Worm (Caenorhabditis elegans) whole organism, young adult: ENCODE results near the gene F46H5.3.

Source experiments
- B0261.1 ChIP-seq: sonication (generic microtip); optimal IDR thresholded peaks from 2 replicates; lab custom pipeline; 2016; ENCODE audit warnings: mild to moderate bottlenecking, missing genetic modification characterization, moderate library complexity, missing compliant biosample characterization
- B0336.3 ChIP-seq: fragments of 200-800 bp; sonication (Bioruptor generic); IDR thresholded peaks from 2 replicates; pipeline ENCODE4 v1.3.6; 2022; ENCODE audit warnings: missing genetic modification characterization, missing compliant biosample characterization
- F10E7.11 ChIP-seq: sonication (generic microtip); optimal IDR thresholded peaks from 2 replicates; lab custom pipeline; 2017; ENCODE audit warnings: mild to moderate bottlenecking, missing genetic modification characterization, moderate library complexity, missing compliant biosample characterization
- F23B12.7 ChIP-seq: sonication (generic microtip); optimal IDR thresholded peaks from 2 replicates; lab custom pipeline; 2017; ENCODE audit warnings: missing genetic modification characterization, mild to moderate bottlenecking, missing compliant biosample characterization, antibody characterized with exemption, moderate library complexity; ENCODE audit not compliant: insufficient read depth
- F52B5.7 ChIP-seq: sonication (generic microtip); optimal IDR thresholded peaks from 2 replicates; lab custom pipeline; 2016; ENCODE audit warnings: mild to moderate bottlenecking, missing genetic modification characterization, missing compliant biosample characterization
- F57C9.4 ChIP-seq: sonication (generic microtip); optimal IDR thresholded peaks from 2 replicates; lab custom pipeline; 2017; ENCODE audit warnings: mild to moderate bottlenecking, missing genetic modification characterization, missing compliant biosample characterization
- K12H6.12 ChIP-seq: fragments of 200-800 bp; sonication (Bioruptor generic); optimal IDR thresholded peaks from 2 replicates; lab custom pipeline; 2018; ENCODE audit warnings: mild to moderate bottlenecking, missing genetic modification characterization, missing compliant biosample characterization
- Y95B8A.8 ChIP-seq: fragments of 200-800 bp; sonication (Bioruptor generic); IDR thresholded peaks from 2 replicates; pipeline ENCODE4 v1.3.6; 2022; ENCODE audit warnings: missing genetic modification reagents, missing genetic modification characterization, missing compliant biosample characterization
- ZK185.1 ChIP-seq: sonication (generic microtip); optimal IDR thresholded peaks from 2 replicates; lab custom pipeline; 2016; ENCODE audit warnings: mild to moderate bottlenecking, missing genetic modification characterization, missing compliant biosample characterization; ENCODE audit not compliant: poor library complexity, severe bottlenecking
- aptf-3 ChIP-seq: fragments of 200-800 bp; sonication (Bioruptor generic); IDR thresholded peaks from 2 replicates; pipeline ENCODE4 v1.3.6; 2022; ENCODE audit warnings: missing genetic modification characterization, missing compliant biosample characterization
- attf-6 ChIP-seq: fragments of 200-800 bp; sonication (Bioruptor generic); IDR thresholded peaks from 2 replicates; pipeline ENCODE4 v1.3.6; 2022; ENCODE audit warnings: missing genetic modification reagents, missing genetic modification characterization, missing compliant biosample characterization
- cebp-1 ChIP-seq, 2 experiments: fragments of 200-800 bp in 1 of 2; sonication (Bioruptor generic) in 1 of 2; sonication (generic microtip) in 1 of 2; IDR thresholded peaks in 1 of 2; optimal IDR thresholded peaks in 1 of 2; 2 replicates each; pipeline versions ENCODE4 v1.3.6 to Lab custom; 2017 to 2022; ENCODE audit warnings: missing compliant biosample characterization in 2 of 2, missing genetic modification characterization in 2 of 2, mild to moderate bottlenecking in 1 of 2, missing genetic modification reagents in 1 of 2, moderate library complexity in 1 of 2
- ceh-40 ChIP-seq: fragments of 200-800 bp; sonication (Bioruptor generic); IDR thresholded peaks from 2 replicates; pipeline ENCODE4 v1.3.6; 2022; ENCODE audit warnings: missing genetic modification characterization, missing compliant biosample characterization
- ceh-58 ChIP-seq: fragments of 200-800 bp; sonication (Bioruptor generic); IDR thresholded peaks from 2 replicates; pipeline ENCODE4 v1.3.6; 2022; ENCODE audit warnings: missing genetic modification characterization, missing compliant biosample characterization
- ceh-79 ChIP-seq: sonication (generic microtip); optimal IDR thresholded peaks from 2 replicates; lab custom pipeline; 2017; ENCODE audit warnings: mild to moderate bottlenecking, missing genetic modification characterization, missing compliant biosample characterization
- chd-7 ChIP-seq: sonication (generic microtip); optimal IDR thresholded peaks from 2 replicates; lab custom pipeline; 2016; ENCODE audit warnings: mild to moderate bottlenecking, missing genetic modification characterization, moderate library complexity, missing compliant biosample characterization
- die-1 ChIP-seq: sonication (generic microtip); optimal IDR thresholded peaks from 2 replicates; lab custom pipeline; 2016; ENCODE audit warnings: missing genotype, mild to moderate bottlenecking, missing genetic modification characterization, missing compliant biosample characterization
- dox-1 ChIP-seq: fragments of 200-800 bp; sonication (Bioruptor generic); IDR thresholded peaks from 2 replicates; pipeline ENCODE4 v1.3.6; 2022; ENCODE audit warnings: missing genetic modification reagents, missing genetic modification characterization, missing compliant biosample characterization
- egl-44 ChIP-seq: fragments of 200-800 bp; sonication (Bioruptor generic); IDR thresholded peaks from 2 replicates; pipeline ENCODE4 v1.3.6; 2022; ENCODE audit warnings: missing genetic modification reagents, missing genetic modification characterization, missing compliant biosample characterization
- egrh-3 ChIP-seq: fragments of 200-800 bp; sonication (Bioruptor generic); IDR thresholded peaks from 2 replicates; pipeline ENCODE4 v1.3.6; 2022; ENCODE audit warnings: missing genetic modification reagents, missing genetic modification characterization, missing compliant biosample characterization
- hrde-1 ChIP-seq: sonication (generic microtip); optimal IDR thresholded peaks from 2 replicates; lab custom pipeline; 2016; ENCODE audit warnings: missing genetic modification characterization, mild to moderate bottlenecking, missing compliant biosample characterization, moderate library complexity, missing genotype, missing genetic modification reagents, borderline replicate concordance
- lin-35 ChIP-seq, 3 experiments: fragments of 150-350 bp in 2 of 3; sonication (generic microtip) in 1 of 3; optimal IDR thresholded peaks; 2 replicates each; lab custom pipeline; 2014 to 2018; ENCODE audit warnings: missing biosample characterization in 3 of 3, missing genetic modification characterization in 3 of 3, missing genetic modification reagents in 3 of 3
- lin-40 ChIP-seq: sonication (generic microtip); optimal IDR thresholded peaks from 2 replicates; lab custom pipeline; 2016; ENCODE audit warnings: missing genetic modification characterization, mild to moderate bottlenecking, missing compliant biosample characterization, missing genotype, missing genetic modification reagents
- madf-10 ChIP-seq: sonication (generic microtip); optimal IDR thresholded peaks from 2 replicates; lab custom pipeline; 2016; ENCODE audit warnings: mild to moderate bottlenecking, missing genetic modification characterization, missing compliant biosample characterization
- madf-3 ChIP-seq: fragments of 200-800 bp; sonication (Bioruptor generic); IDR thresholded peaks from 2 replicates; pipeline ENCODE4 v1.3.6; 2022; ENCODE audit warnings: missing genetic modification reagents, missing genetic modification characterization, missing compliant biosample characterization
- mel-28 ChIP-seq: sonication (generic microtip); optimal IDR thresholded peaks from 2 replicates; lab custom pipeline; 2016; ENCODE audit warnings: borderline replicate concordance, mild to moderate bottlenecking, missing genetic modification characterization, missing compliant biosample characterization
- nfya-1 ChIP-seq: sonication (generic microtip); optimal IDR thresholded peaks from 2 replicates; lab custom pipeline; 2017; ENCODE audit warnings: antibody characterized with exemption, missing compliant biosample characterization, missing genetic modification characterization, borderline replicate concordance; ENCODE audit not compliant: insufficient read depth
- nhr-120 ChIP-seq: fragments of 200-800 bp; sonication (Bioruptor generic); IDR thresholded peaks from 2 replicates; pipeline ENCODE4 v1.3.6; 2022; ENCODE audit warnings: missing genetic modification characterization, missing compliant biosample characterization
- nhr-179 ChIP-seq: sonication (generic microtip); optimal IDR thresholded peaks from 2 replicates; lab custom pipeline; 2016; ENCODE audit warnings: mild to moderate bottlenecking, missing genetic modification characterization, missing compliant biosample characterization
- nhr-27 ChIP-seq: fragments of 200-800 bp; sonication (Bioruptor generic); optimal IDR thresholded peaks from 2 replicates; lab custom pipeline; 2018; ENCODE audit warnings: mild to moderate bottlenecking, missing genetic modification characterization, moderate library complexity, missing compliant biosample characterization
- nhr-80 ChIP-seq: sonication (generic microtip); optimal IDR thresholded peaks from 2 replicates; lab custom pipeline; 2016; ENCODE audit warnings: missing genetic modification characterization, missing compliant biosample characterization
- pha-4 ChIP-seq: fragments of 150-350 bp; sonication (generic microtip); optimal IDR thresholded peaks from 2 replicates; lab custom pipeline; 2014; ENCODE audit warnings: missing biosample characterization, missing genetic modification reagents, missing genetic modification characterization
- rpc-1 ChIP-seq, 2 experiments: fragments of 150-350 bp in 1 of 2; sonication (generic microtip) in 1 of 2; optimal IDR thresholded peaks; 2 replicates each; lab custom pipeline; 2014 to 2018; ENCODE audit warnings: missing biosample characterization in 1 of 2, missing genetic modification characterization in 1 of 2, missing genetic modification reagents in 1 of 2, missing genotype in 1 of 2
- sdz-38 ChIP-seq: sonication (generic microtip); optimal IDR thresholded peaks from 2 replicates; lab custom pipeline; 2016; ENCODE audit warnings: missing genotype, missing genetic modification characterization, missing compliant biosample characterization
- somi-1 ChIP-seq: fragments of 200-800 bp; sonication (Bioruptor generic); optimal IDR thresholded peaks from 2 replicates; lab custom pipeline; 2018; ENCODE audit warnings: mild to moderate bottlenecking, missing genetic modification characterization, missing compliant biosample characterization
- tbx-9 ChIP-seq: sonication (generic microtip); optimal IDR thresholded peaks from 2 replicates; lab custom pipeline; 2016; ENCODE audit warnings: borderline replicate concordance, missing genetic modification characterization, inconsistent platforms, missing compliant biosample characterization
- zfh-2 ChIP-seq: fragments of 200-800 bp; sonication (Bioruptor generic); conservative IDR thresholded peaks from 2 replicates; pipeline ENCODE4 v1.3.6; 2022; ENCODE audit warnings: missing genetic modification reagents, missing genetic modification characterization, missing compliant biosample characterization
- ztf-18 ChIP-seq: sonication (generic microtip); optimal IDR thresholded peaks from 2 replicates; lab custom pipeline; 2016; ENCODE audit warnings: missing genotype, mild to moderate bottlenecking, missing genetic modification characterization, missing compliant biosample characterization
- ztf-26 ChIP-seq: sonication (generic microtip); optimal IDR thresholded peaks from 2 replicates; lab custom pipeline; 2017; ENCODE audit warnings: missing genetic modification characterization, missing compliant biosample characterization
- ztf-3 ChIP-seq: fragments of 200-800 bp; sonication (Bioruptor generic); optimal IDR thresholded peaks from 2 replicates; lab custom pipeline; 2018; ENCODE audit warnings: mild to moderate bottlenecking, missing genetic modification characterization, missing compliant biosample characterization
- ztf-6 ChIP-seq: fragments of 200-800 bp; sonication (Bioruptor generic); IDR thresholded peaks from 2 replicates; pipeline ENCODE4 v1.3.6; 2022; ENCODE audit warnings: missing genetic modification reagents, missing genetic modification characterization, missing compliant biosample characterization

Gene F46H5.3

ce11 chrX:7242878-7243277 is 4.4 kb upstream of the F46H5.3 start, which contains the start of gene F46H5.7 (continued):
- no peak for TF ChIP-seq hrde-1 (tag; lab: Kevin White, UChicago)
- no peak for TF ChIP-seq egl-44 (GFP tag; lab: Robert Waterston, UW)
- TF ChIP-seq ceh-79 (tag; lab: Kevin White, UChicago), result no peak
- no peak for TF ChIP-seq ceh-40 (GFP tag; lab: Robert Waterston, UW)
- TF ChIP-seq F23B12.7 (tag; lab: Kevin White, UChicago), result no peak
- TF ChIP-seq ceh-58 (GFP tag; lab: Robert Waterston, UW), result no peak
- no peak for TF ChIP-seq rpc-1 (optimal IDR thresholded peaks at IDR 0.05; lab: Kevin White, UChicago)
- TF ChIP-seq rpc-1 (tag; optimal IDR thresholded peaks at IDR 0.05; lab: Kevin White, UChicago), result no peak
- no peak for TF ChIP-seq nfya-1 (tag; lab: Kevin White, UChicago)
- TF ChIP-seq F57C9.4, result no peak
- no peak for TF ChIP-seq lin-35 (GFP tag; optimal IDR thresholded peaks at IDR 0.05; lab: Kevin White, UChicago)
- TF ChIP-seq somi-1 (GFP tag; lab: Kevin White, UChicago), result no peak
- no peak for TF ChIP-seq Y95B8A.8 (GFP tag; lab: Robert Waterston, UW)
- TF ChIP-seq attf-6, result no peak
- no peak; the same call in 1 of the 2 replicates for TF ChIP-seq egrh-3 (GFP tag; lab: Robert Waterston, UW)
- no peak for TF ChIP-seq ztf-18 (tag; lab: Kevin White, UChicago)
- TF ChIP-seq aptf-3 (GFP tag; lab: Robert Waterston, UW), result no peak
- TF ChIP-seq chd-7 (tag; lab: Kevin White, UChicago), result no peak
- no peak for TF ChIP-seq B0261.1 (tag; lab: Kevin White, UChicago)
- no peak for TF ChIP-seq nhr-179 (tag; lab: Kevin White, UChicago)
- no peak for TF ChIP-seq lin-40 (tag; lab: Kevin White, UChicago)

- TF ChIP-seq attf-6 (no peak), lin-40 (tag; lab: Kevin White, UChicago) (peak; percentile 15), die-1 (tag; lab: Kevin White, UChicago) (no peak), ztf-26 (tag; lab: Kevin White, UChicago) (peak; percentile 52), madf-10 (tag; lab: Kevin White, UChicago) (no peak)
Measured at ce11 chrX:7242119-7242518, 3.7 kb upstream of the F46H5.3 start.

ce11 chrX:7236717-7237116 is 1.7 kb downstream of the F46H5.3 start:
- TF ChIP-seq tbx-9 (tag; lab: Kevin White, UChicago), result no peak
- TF ChIP-seq sdz-38 (tag; lab: Kevin White, UChicago), result no peak
- TF ChIP-seq pha-4 (tag; lab: Kevin White, UChicago), result no peak

ce11 chrX:7234723-7235203 is 3.7 kb downstream of the F46H5.3 start:
- TF ChIP-seq mel-28 (tag; lab: Kevin White, UChicago) (no peak), madf-3 (GFP tag; lab: Robert Waterston, UW) (0 out of 2 replicates have a peak, but pooled peaks have one; percentile 32), F52B5.7 (tag; lab: Kevin White, UChicago) (no peak), ztf-3 (GFP tag; lab: Kevin White, UChicago) (no peak), ZK185.1 (tag; lab: Kevin White, UChicago) (no peak), chd-7 (tag; lab: Kevin White, UChicago) (no peak), dox-1 (GFP tag; lab: Robert Waterston, UW) (peak; percentile 44; the same call in 1 of the 2 replicates), nhr-120 (GFP tag; lab: Robert Waterston, UW) (0 out of 2 replicates have a peak, but pooled peaks have one; percentile 10), lin-40 (tag; lab: Kevin White, UChicago) (peak; percentile 38), nhr-80 (peak; percentile 84), B0336.3 (peak; percentile 40; the same call in 1 of the 2 replicates), nhr-27 (tag; lab: Kevin White, UChicago) (no peak), cebp-1 (GFP tag; IDR thresholded peaks at IDR 0.05; lab: Robert Waterston, UW) (no peak), cebp-1 (tag; optimal IDR thresholded peaks at IDR 0.05; lab: Kevin White, UChicago) (peak; percentile 69), ztf-26 (tag; lab: Kevin White, UChicago) (no peak), madf-10 (tag; lab: Kevin White, UChicago) (peak; percentile 48), F10E7.11 (tag; lab: Kevin White, UChicago) (no peak), somi-1 (GFP tag; lab: Kevin White, UChicago) (peak; percentile 2), ztf-6 (GFP tag; lab: Robert Waterston, UW) (no peak), zfh-2 (GFP tag; lab: Robert Waterston, UW) (peak; percentile 93), K12H6.12 (tag; lab: Kevin White, UChicago) (peak; percentile 86)
